Worm (Caenorhabditis elegans) whole organism, early embryonic: ENCODE measurements around the gene F23D12.4.

Experiments
- B0310.2 ChIP-seq: sonication (generic microtip); optimal IDR thresholded peaks from 2 replicates; lab custom pipeline; 2016; ENCODE audit warnings: mild to moderate bottlenecking, missing genetic modification characterization, missing compliant biosample characterization
- F13C5.2 ChIP-seq: sonication (generic microtip); optimal IDR thresholded peaks from 2 replicates; lab custom pipeline; 2017; ENCODE audit warnings: mild to moderate bottlenecking, missing genetic modification characterization, inconsistent platforms, missing compliant biosample characterization
- aly-1 ChIP-seq: sonication (generic microtip); optimal IDR thresholded peaks from 2 replicates; lab custom pipeline; 2016; ENCODE audit warnings: missing genetic modification characterization, missing compliant biosample characterization
- ama-1 ChIP-seq: fragments of 150-350 bp; optimal IDR thresholded peaks from 2 replicates; lab custom pipeline; 2014
- ceh-13 ChIP-seq: fragments of 200-800 bp; sonication (Bioruptor generic); optimal IDR thresholded peaks from 2 replicates; lab custom pipeline; 2018; ENCODE audit warnings: mild to moderate bottlenecking, missing genetic modification characterization, missing compliant biosample characterization
- ceh-36 ChIP-seq: sonication (generic microtip); optimal IDR thresholded peaks from 2 replicates; lab custom pipeline; 2016; ENCODE audit warnings: missing genetic modification characterization, inconsistent platforms, missing compliant biosample characterization
- ets-7 ChIP-seq: sonication (generic microtip); optimal IDR thresholded peaks from 2 replicates; lab custom pipeline; 2016; ENCODE audit warnings: missing genotype, missing genetic modification characterization, missing compliant biosample characterization
- flt-1 ChIP-seq: fragments of 200-800 bp; sonication (Bioruptor generic); IDR thresholded peaks from 2 replicates; pipeline ENCODE4 v1.3.6; 2022; ENCODE audit warnings: missing genetic modification characterization, missing compliant biosample characterization
- hmbx-1 ChIP-seq: sonication (generic microtip); optimal IDR thresholded peaks from 2 replicates; lab custom pipeline; 2016; ENCODE audit warnings: mild to moderate bottlenecking, missing genetic modification characterization, missing compliant biosample characterization
- hmg-4 ChIP-seq: fragments of 200-800 bp; sonication (Bioruptor generic); optimal IDR thresholded peaks from 2 replicates; lab custom pipeline; 2018; ENCODE audit warnings: mild to moderate bottlenecking, missing genetic modification characterization, missing compliant biosample characterization
- hnd-1 ChIP-seq: sonication (generic microtip); optimal IDR thresholded peaks from 2 replicates; lab custom pipeline; 2016; ENCODE audit warnings: missing genetic modification characterization, missing compliant biosample characterization
- pes-1 ChIP-seq: fragments of 200-800 bp; sonication (Bioruptor generic); IDR thresholded peaks from 2 replicates; pipeline ENCODE4 v1.3.6; 2022; ENCODE audit warnings: missing genetic modification reagents, missing genetic modification characterization, missing compliant biosample characterization
- scrt-1 ChIP-seq: fragments of 200-800 bp; sonication (Bioruptor generic); IDR thresholded peaks from 2 replicates; pipeline ENCODE4 v1.3.6; 2022; ENCODE audit warnings: missing genetic modification characterization, missing compliant biosample characterization
- sea-1 ChIP-seq: fragments of 200-800 bp; sonication (Bioruptor generic); conservative IDR thresholded peaks from 2 replicates; pipeline ENCODE4 v1.3.6; 2022; ENCODE audit warnings: missing genetic modification characterization, missing compliant biosample characterization
- tbx-11 ChIP-seq: fragments of 200-800 bp; sonication (Bioruptor generic); IDR thresholded peaks from 2 replicates; pipeline ENCODE4 v1.3.6; 2022; ENCODE audit warnings: missing genetic modification characterization, missing compliant biosample characterization
- tbx-37 ChIP-seq: fragments of 200-800 bp; sonication (Bioruptor generic); conservative IDR thresholded peaks from 2 replicates; pipeline ENCODE4 v1.3.6; 2022; ENCODE audit warnings: missing genetic modification reagents, missing genetic modification characterization, missing compliant biosample characterization
- tra-4 ChIP-seq: sonication (generic microtip); optimal IDR thresholded peaks from 2 replicates; lab custom pipeline; 2017; ENCODE audit warnings: missing genetic modification characterization, missing compliant biosample characterization

F23D12.4 gene

ce11 chrX:14444701-14445100 is at the start of gene F23D12.4:
F23D12.4 (plus strand) TSS chrX:14445001.
- no peak for TF ChIP-seq hnd-1 (tag; lab: Kevin White, UChicago)
- no peak for TF ChIP-seq ets-7 (tag; lab: Kevin White, UChicago)
- no peak for TF ChIP-seq F13C5.2 (tag; lab: Kevin White, UChicago)
- TF ChIP-seq flt-1 (GFP tag; lab: Robert Waterston, UW) = no peak
- no peak for TF ChIP-seq tbx-37 (GFP tag; lab: Robert Waterston, UW)
- no peak for TF ChIP-seq pes-1 (GFP tag; lab: Robert Waterston, UW)
- TF ChIP-seq sea-1 = no peak
- TF ChIP-seq ceh-36 (tag; lab: Kevin White, UChicago) = no peak

- TF ChIP-seq ceh-36 (tag; lab: Kevin White, UChicago) (no peak), sea-1 (no peak), scrt-1 (GFP tag; lab: Robert Waterston, UW) (no peak), hnd-1 (tag; lab: Kevin White, UChicago) (no peak), ets-7 (tag; lab: Kevin White, UChicago) (no peak), ceh-13 (no peak), tra-4 (tag; lab: Kevin White, UChicago) (no peak)
These were observed 49.5 kb upstream of the F23D12.4 start, which contains the start of gene Y60A9.1 for ce11 chrX:14395267-14395666. Y60A9.1 (minus strand) TSS chrX:14395367.

DNA sequence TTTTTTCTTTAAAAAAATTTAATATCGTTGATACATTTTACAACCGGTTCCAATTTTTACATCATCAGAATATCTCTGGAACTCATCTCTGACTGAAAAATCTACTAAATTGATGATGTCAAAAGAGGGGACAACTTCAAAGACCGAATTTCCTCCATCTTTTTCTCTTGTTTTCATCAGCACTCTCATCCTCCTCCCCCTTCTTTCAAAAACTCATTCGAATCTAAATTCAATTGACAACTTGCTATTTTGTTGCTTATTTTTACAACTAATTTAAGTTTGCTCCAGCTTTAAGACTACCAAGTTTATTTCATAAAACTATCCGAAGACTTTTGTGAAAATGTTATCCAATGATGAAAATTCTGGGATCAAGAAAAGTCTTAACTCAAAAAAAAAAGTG is 45.8 kb upstream of the F23D12.4 start:
- TF ChIP-seq flt-1 (GFP tag; lab: Robert Waterston, UW) (no peak), hmbx-1 (tag; lab: Kevin White, UChicago) (no peak), pes-1 (GFP tag; lab: Robert Waterston, UW) (no peak), B0310.2 (tag; lab: Kevin White, UChicago) (no peak), ceh-36 (tag; lab: Kevin White, UChicago) (no peak), F13C5.2 (tag; lab: Kevin White, UChicago) (no peak), scrt-1 (GFP tag; lab: Robert Waterston, UW) (no peak), hmg-4 (no peak), ama-1 (lab: Kevin White, UChicago) (no peak), tbx-11 (GFP tag; lab: Robert Waterston, UW) (no peak), tbx-37 (GFP tag; lab: Robert Waterston, UW) (no peak), tra-4 (tag; lab: Kevin White, UChicago) (no peak), ets-7 (tag; lab: Kevin White, UChicago) (no peak), hnd-1 (tag; lab: Kevin White, UChicago) (no peak), aly-1 (tag; lab: Kevin White, UChicago) (no peak), ceh-13 (no peak), sea-1 (no peak)

DNA sequence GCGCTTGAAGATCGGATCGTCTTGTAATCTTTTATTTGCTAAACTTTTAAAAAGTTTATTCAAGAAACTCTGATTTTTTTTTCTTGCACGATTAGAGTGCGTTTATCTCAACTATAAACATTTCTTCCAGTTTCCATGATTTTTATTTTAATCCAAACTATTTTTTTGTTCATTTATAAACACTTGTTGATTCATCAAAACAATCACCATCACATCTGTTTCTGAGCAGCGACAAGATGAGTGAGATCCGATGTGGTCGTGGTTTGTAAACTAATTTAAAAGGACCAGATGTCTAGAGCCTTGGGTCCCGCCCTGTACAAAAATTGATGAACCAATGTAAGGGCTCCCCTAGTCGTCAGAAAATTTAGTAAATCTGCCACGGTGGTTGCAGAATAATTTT is 43.6 kb upstream of the F23D12.4 start:
- TF ChIP-seq tra-4 (tag; lab: Kevin White, UChicago) (no peak), hnd-1 (tag; lab: Kevin White, UChicago) (no peak), pes-1 (GFP tag; lab: Robert Waterston, UW) (no peak), flt-1 (GFP tag; lab: Robert Waterston, UW) (no peak), hmbx-1 (tag; lab: Kevin White, UChicago) (no peak), hmg-4 (no peak), ets-7 (tag; lab: Kevin White, UChicago) (no peak), tbx-11 (GFP tag; lab: Robert Waterston, UW) (no peak), ceh-36 (tag; lab: Kevin White, UChicago) (no peak), B0310.2 (tag; lab: Kevin White, UChicago) (no peak), F13C5.2 (tag; lab: Kevin White, UChicago) (no peak), tbx-37 (GFP tag; lab: Robert Waterston, UW) (no peak), ama-1 (lab: Kevin White, UChicago) (no peak), aly-1 (tag; lab: Kevin White, UChicago) (no peak), scrt-1 (GFP tag; lab: Robert Waterston, UW) (no peak), sea-1 (no peak), ceh-13 (no peak)

- TF ChIP-seq hmg-4 (no peak), ceh-13 (no peak), ama-1 (lab: Kevin White, UChicago) (no peak), scrt-1 (GFP tag; lab: Robert Waterston, UW) (no peak), flt-1 (GFP tag; lab: Robert Waterston, UW) (no peak), aly-1 (tag; lab: Kevin White, UChicago) (no peak), B0310.2 (tag; lab: Kevin White, UChicago) (no peak), sea-1 (no peak)
These were observed 39.0 kb upstream of the F23D12.4 start, which contains the start of gene frpr-17 for ce11 chrX:14405817-14406216. frpr-17 (plus strand) TSS chrX:14406117.

DNA sequence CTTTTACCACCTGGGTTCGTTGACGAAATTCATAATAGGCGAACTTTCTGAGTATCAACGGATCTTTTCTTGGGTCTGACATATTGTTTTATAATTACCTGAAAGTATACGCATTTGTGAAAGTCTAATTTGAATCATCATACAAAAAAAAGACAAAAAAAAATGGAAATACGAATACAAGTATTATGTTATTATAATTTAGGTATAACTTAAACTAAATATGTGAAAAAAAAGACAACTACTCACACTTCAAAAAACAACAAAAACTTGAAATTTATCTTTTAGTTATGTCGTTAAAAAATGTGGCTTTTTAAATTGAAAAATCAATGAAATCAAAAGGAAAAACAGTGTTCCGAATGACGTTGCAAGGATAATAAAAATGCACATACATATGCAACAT is 32.0 kb upstream of the F23D12.4 start, which contains the start of gene fbxa-179:
Gene fbxa-179, minus strand, starts transcription at position 101 of the 400 bp plus-strand sequence.
- TF ChIP-seq tbx-37 (GFP tag; lab: Robert Waterston, UW) (no peak), F13C5.2 (tag; lab: Kevin White, UChicago) (no peak), B0310.2 (tag; lab: Kevin White, UChicago) (no peak), hmg-4 (no peak), tbx-11 (GFP tag; lab: Robert Waterston, UW) (no peak), aly-1 (tag; lab: Kevin White, UChicago) (no peak), ama-1 (lab: Kevin White, UChicago) (no peak), pes-1 (GFP tag; lab: Robert Waterston, UW) (no peak), hmbx-1 (tag; lab: Kevin White, UChicago) (no peak)

- no peak for TF ChIP-seq hnd-1 (tag; lab: Kevin White, UChicago)
- no peak for TF ChIP-seq ets-7 (tag; lab: Kevin White, UChicago)
- no peak for TF ChIP-seq hmbx-1 (tag; lab: Kevin White, UChicago)
- no peak for TF ChIP-seq hmg-4
- TF ChIP-seq tra-4 (tag; lab: Kevin White, UChicago) = no peak
- TF ChIP-seq sea-1 = no peak
- TF ChIP-seq ama-1 (lab: Kevin White, UChicago) = no peak
These were observed 29.2 kb upstream of the F23D12.4 start, which contains the start of gene F23D12.10 for ce11 chrX:14415641-14416040. F23D12.10 (minus strand) TSS chrX:14415741.
